2 fruit fly cellular contexts compared by ENCODE assay signal in the genomic region with DNA sequence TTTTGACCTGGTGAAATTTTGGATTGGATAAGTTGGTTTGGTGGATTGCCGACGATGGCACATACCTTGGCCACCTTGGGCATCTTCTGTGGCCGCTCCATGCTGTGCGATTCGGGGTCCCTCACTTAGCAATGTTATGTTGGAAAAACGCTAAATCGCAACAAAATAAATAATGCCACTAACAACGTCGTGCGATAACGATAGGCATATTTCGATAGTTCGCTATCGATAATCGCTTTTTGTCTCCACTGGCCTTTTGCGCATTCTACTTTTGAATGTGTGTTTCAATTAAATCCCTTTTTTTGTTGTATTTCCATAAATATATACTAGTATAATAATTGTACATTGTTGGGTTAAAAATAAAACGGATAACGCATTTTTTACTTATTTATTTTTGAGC.
A peak's percentile ranks its signal among the peaks of the same experiment; 100 is the strongest.
TF ChIP-seq lines count a peak whose summit lies in the region.

Gene crn, minus strand, starts transcription at position 221 of the 400 bp plus-strand sequence.

- TF ChIP-seq CTCF in whole organism, embryonic (GFP tag; optimal IDR thresholded peaks at IDR 0.05; lab: Kevin White, UChicago), result no peak

TF ChIP-seq in whole organism, adult, 20 proteins besides CTCF, POLR2A, EP300 and RAD21:
- TF ChIP-seq CG11617 (GFP tag; optimal IDR thresholded peaks at IDR 0.05; lab: Kevin White, UChicago) (no peak), bab1 (GFP tag; optimal IDR thresholded peaks at IDR 0.05; lab: Kevin White, UChicago) (no peak), CG7101 (tag; optimal IDR thresholded peaks at IDR 0.05; lab: Kevin White, UChicago) (no peak), ovo (GFP tag; optimal IDR thresholded peaks at IDR 0.05; lab: Kevin White, UChicago) (no peak), CG1620 (GFP tag; optimal IDR thresholded peaks at IDR 0.05; lab: Kevin White, UChicago) (no peak), Mnt (GFP tag; optimal IDR thresholded peaks at IDR 0.05; lab: Kevin White, UChicago) (peak; percentile 5), Crg-1 (GFP tag; optimal IDR thresholded peaks at IDR 0.05; lab: Kevin White, UChicago) (no peak)

TF ChIP-seq in whole organism, embryonic, 481 proteins besides CTCF, POLR2A, EP300 and RAD21 (continues in another document):
- no peak for TF ChIP-seq Atf6 (GFP tag; IDR thresholded peaks at IDR 0.05; lab: Robert Waterston, UW)
- TF ChIP-seq NFAT (GFP tag; IDR thresholded peaks at IDR 0.05; lab: Robert Waterston, UW), result no peak
- TF ChIP-seq CG16813 (GFP tag; IDR thresholded peaks at IDR 0.05; lab: Robert Waterston, UW; ENCODE audit: partially characterized antibody), result peak; percentile 59; the same call in 2 of the 3 replicates
- peak; percentile 85 for TF ChIP-seq tna (GFP tag; IDR thresholded peaks at IDR 0.05; lab: Robert Waterston, UW; ENCODE audit: partially characterized antibody)
- TF ChIP-seq Hr3 (GFP tag; optimal IDR thresholded peaks at IDR 0.05; lab: Kevin White, UChicago), result no peak
- no peak for TF ChIP-seq sug (tag; optimal IDR thresholded peaks at IDR 0.05; lab: Kevin White, UChicago)
- no peak for TF ChIP-seq az2 (GFP tag; optimal IDR thresholded peaks at IDR 0.05; lab: Kevin White, UChicago)
- peak; percentile 81 for TF ChIP-seq HLH4C (GFP tag; IDR thresholded peaks at IDR 0.05; lab: Robert Waterston, UW; ENCODE audit: partially characterized antibody)
- TF ChIP-seq NC2α (GFP tag; optimal IDR thresholded peaks at IDR 0.05; lab: Kevin White, UChicago), result no peak
- no peak for TF ChIP-seq pfk (GFP tag; optimal IDR thresholded peaks at IDR 0.05; lab: Kevin White, UChicago)
- TF ChIP-seq dpn (GFP tag; optimal IDR thresholded peaks at IDR 0.05; lab: Kevin White, UChicago), result no peak
- no peak for TF ChIP-seq schlank (tag; optimal IDR thresholded peaks at IDR 0.05; lab: Kevin White, UChicago)
- TF ChIP-seq CG7963 (GFP tag; IDR thresholded peaks at IDR 0.05; lab: Robert Waterston, UW; ENCODE audit: partially characterized antibody), result peak; percentile 68
- TF ChIP-seq Dref (GFP tag; IDR thresholded peaks at IDR 0.05; lab: Robert Waterston, UW), result peak; percentile 75
- no peak for TF ChIP-seq ac (GFP tag; optimal IDR thresholded peaks at IDR 0.05; lab: Kevin White, UChicago)
- no peak for TF ChIP-seq Hey (tag; optimal IDR thresholded peaks at IDR 0.05; lab: Kevin White, UChicago)
- TF ChIP-seq tll (GFP tag; optimal IDR thresholded peaks at IDR 0.05; lab: Kevin White, UChicago), result no peak
- no peak for TF ChIP-seq aop (GFP tag; IDR thresholded peaks at IDR 0.05; lab: Robert Waterston, UW)
- no peak for TF ChIP-seq cato (GFP tag; optimal IDR thresholded peaks at IDR 0.05; lab: Kevin White, UChicago; ENCODE audit: borderline replicate concordance)
- TF ChIP-seq gcm2 (GFP tag; optimal IDR thresholded peaks at IDR 0.05; lab: Kevin White, UChicago), result no peak
- peak; percentile 61 for TF ChIP-seq Dll (GFP tag; IDR thresholded peaks at IDR 0.05; lab: Robert Waterston, UW; ENCODE audit: partially characterized antibody)
- TF ChIP-seq Optix (GFP tag; IDR thresholded peaks at IDR 0.05; lab: Robert Waterston, UW), result no peak
- TF ChIP-seq Nf-YC (tag; optimal IDR thresholded peaks at IDR 0.05; lab: Kevin White, UChicago), result no peak
- peak; percentile 51; the same call in 1 of the 2 replicates for TF ChIP-seq inv (GFP tag; IDR thresholded peaks at IDR 0.05; lab: Robert Waterston, UW; ENCODE audit: partially characterized antibody)
- no peak for TF ChIP-seq CG4707 (GFP tag; optimal IDR thresholded peaks at IDR 0.05; lab: Kevin White, UChicago)
- peak; percentile 52 for TF ChIP-seq BEAF-32 (GFP tag; optimal IDR thresholded peaks at IDR 0.05; lab: Kevin White, UChicago)
- TF ChIP-seq CG2116 (GFP tag; optimal IDR thresholded peaks at IDR 0.05; lab: Kevin White, UChicago), result peak; percentile 56
- TF ChIP-seq CG10209 (GFP tag; optimal IDR thresholded peaks at IDR 0.05; lab: Kevin White, UChicago), result no peak
- TF ChIP-seq Vsx1 (GFP tag; optimal IDR thresholded peaks at IDR 0.05; lab: Kevin White, UChicago), result no peak
- no peak for TF ChIP-seq Max (GFP tag; optimal IDR thresholded peaks at IDR 0.05; lab: Kevin White, UChicago)
- no peak for TF ChIP-seq CG31441 (GFP tag; IDR thresholded peaks at IDR 0.05; lab: Robert Waterston, UW)
- no peak for TF ChIP-seq caup (GFP tag; optimal IDR thresholded peaks at IDR 0.05; lab: Kevin White, UChicago; ENCODE audit: severe bottlenecking)
- TF ChIP-seq mirr (GFP tag; optimal IDR thresholded peaks at IDR 0.05; lab: Kevin White, UChicago), result no peak
- no peak for TF ChIP-seq CG9437 (GFP tag; optimal IDR thresholded peaks at IDR 0.05; lab: Kevin White, UChicago)
- TF ChIP-seq ab (GFP tag; optimal IDR thresholded peaks at IDR 0.05; lab: Kevin White, UChicago), result no peak
- TF ChIP-seq hb (GFP tag; IDR thresholded peaks at IDR 0.05; lab: Robert Waterston, UW; ENCODE audit: partially characterized antibody), result peak; percentile 79; the same call in 2 of the 3 replicates
- TF ChIP-seq nerfin-2 (GFP tag; IDR thresholded peaks at IDR 0.05; lab: Robert Waterston, UW; ENCODE audit: partially characterized antibody), result peak; percentile 82
- TF ChIP-seq Pdp1 (GFP tag; optimal IDR thresholded peaks at IDR 0.05; lab: Kevin White, UChicago), result no peak
- TF ChIP-seq stc (GFP tag; IDR thresholded peaks at IDR 0.05; lab: Robert Waterston, UW), result no peak
- no peak for TF ChIP-seq run (tag; optimal IDR thresholded peaks at IDR 0.05; lab: Kevin White, UChicago)
- TF ChIP-seq stwl (tag; optimal IDR thresholded peaks at IDR 0.05; lab: Kevin White, UChicago), result peak; percentile 40
- no peak for TF ChIP-seq Hmx (GFP tag; optimal IDR thresholded peaks at IDR 0.05; lab: Kevin White, UChicago)
- TF ChIP-seq CG4404 (GFP tag; IDR thresholded peaks at IDR 0.05; lab: Robert Waterston, UW), result no peak
- TF ChIP-seq MBD-R2 (GFP tag; IDR thresholded peaks at IDR 0.05; lab: Robert Waterston, UW), result peak; percentile 70
- no peak for TF ChIP-seq Mad (GFP tag; optimal IDR thresholded peaks at IDR 0.05; lab: Kevin White, UChicago)
- TF ChIP-seq Blimp-1 (GFP tag; optimal IDR thresholded peaks at IDR 0.05; lab: Kevin White, UChicago), result no peak
- no peak for TF ChIP-seq CHES-1-like (GFP tag; optimal IDR thresholded peaks at IDR 0.05; lab: Kevin White, UChicago)
- no peak for TF ChIP-seq so (GFP tag; IDR thresholded peaks at IDR 0.05; lab: Robert Waterston, UW)
- TF ChIP-seq Adf1 (GFP tag; IDR thresholded peaks at IDR 0.05; lab: Robert Waterston, UW), result no peak
- TF ChIP-seq Usf (GFP tag; optimal IDR thresholded peaks at IDR 0.05; lab: Kevin White, UChicago), result no peak
- peak; percentile 77; the same call in 2 of the 3 replicates for TF ChIP-seq Opbp (GFP tag; IDR thresholded peaks at IDR 0.05; lab: Robert Waterston, UW; ENCODE audit: partially characterized antibody)
- no peak for TF ChIP-seq chm (GFP tag; IDR thresholded peaks at IDR 0.05; lab: Robert Waterston, UW)
- TF ChIP-seq CG8924 (tag; optimal IDR thresholded peaks at IDR 0.05; lab: Kevin White, UChicago), result no peak
- TF ChIP-seq chinmo (GFP tag; IDR thresholded peaks at IDR 0.05; lab: Robert Waterston, UW; ENCODE audit: partially characterized antibody), result 0 out of 4 replicates have a peak, but pooled peaks have one; percentile 65
- no peak for TF ChIP-seq Ssrp (tag; optimal IDR thresholded peaks at IDR 0.05; lab: Kevin White, UChicago)
- no peak for TF ChIP-seq sim (GFP tag; IDR thresholded peaks at IDR 0.05; lab: Robert Waterston, UW)
- TF ChIP-seq row (GFP tag; IDR thresholded peaks at IDR 0.05; lab: Robert Waterston, UW), result no peak
- no peak for TF ChIP-seq Ada2b (GFP tag; IDR thresholded peaks at IDR 0.05; lab: Robert Waterston, UW)
- no peak for TF ChIP-seq Rx (GFP tag; IDR thresholded peaks at IDR 0.05; lab: Robert Waterston, UW)
- TF ChIP-seq CG3847 (GFP tag; IDR thresholded peaks at IDR 0.05; lab: Robert Waterston, UW), result no peak
- TF ChIP-seq mld (GFP tag; IDR thresholded peaks at IDR 0.05; lab: Robert Waterston, UW; ENCODE audit: partially characterized antibody), result peak; percentile 55; the same call in 2 of the 3 replicates
- TF ChIP-seq CG11247 (GFP tag; IDR thresholded peaks at IDR 0.05; lab: Robert Waterston, UW), result no peak
- TF ChIP-seq sima (GFP tag; optimal IDR thresholded peaks at IDR 0.05; lab: Kevin White, UChicago), result no peak
- no peak for TF ChIP-seq NK7.1 (GFP tag; optimal IDR thresholded peaks at IDR 0.05; lab: Kevin White, UChicago)
- TF ChIP-seq zen2 (GFP tag; IDR thresholded peaks at IDR 0.05; lab: Robert Waterston, UW; ENCODE audit: partially characterized antibody), result peak; percentile 71; the same call in 1 of the 3 replicates
- no peak for TF ChIP-seq CG12744 (GFP tag; optimal IDR thresholded peaks at IDR 0.05; lab: Kevin White, UChicago)
- no peak for TF ChIP-seq corto (GFP tag; optimal IDR thresholded peaks at IDR 0.05; lab: Kevin White, UChicago)
- no peak for TF ChIP-seq CG5180 (GFP tag; optimal IDR thresholded peaks at IDR 0.05; lab: Kevin White, UChicago)
- no peak for TF ChIP-seq CG6654 (GFP tag; optimal IDR thresholded peaks at IDR 0.05; lab: Kevin White, UChicago)
- peak; percentile 70 for TF ChIP-seq CG13287 (GFP tag; IDR thresholded peaks at IDR 0.05; lab: Robert Waterston, UW; ENCODE audit: partially characterized antibody)
- TF ChIP-seq CG30020 (tag; optimal IDR thresholded peaks at IDR 0.05; lab: Kevin White, UChicago), result peak; percentile 43
- no peak for TF ChIP-seq CG10274 (GFP tag; optimal IDR thresholded peaks at IDR 0.05; lab: Kevin White, UChicago)
- no peak for TF ChIP-seq CG17912 (GFP tag; optimal IDR thresholded peaks at IDR 0.05; lab: Kevin White, UChicago)
- TF ChIP-seq tio (GFP tag; optimal IDR thresholded peaks at IDR 0.05; lab: Kevin White, UChicago), result no peak
- TF ChIP-seq pzg (GFP tag; optimal IDR thresholded peaks at IDR 0.05; lab: Kevin White, UChicago), result peak; percentile 34
- TF ChIP-seq Scr (GFP tag; IDR thresholded peaks at IDR 0.05; lab: Robert Waterston, UW; ENCODE audit: partially characterized antibody), result peak; percentile 64
- TF ChIP-seq CG10654 (GFP tag; optimal IDR thresholded peaks at IDR 0.05; lab: Kevin White, UChicago), result no peak
- TF ChIP-seq CG4854 (GFP tag; optimal IDR thresholded peaks at IDR 0.05; lab: Kevin White, UChicago), result no peak
